Fruit fly (Drosophila melanogaster) whole organism, embryonic: ENCODE data around the gene CG2617.

Experiments used
- ATbp ChIP-seq: fragments of 200-800 bp; sonication (Bioruptor generic); optimal IDR thresholded peaks from 2 replicates; lab custom pipeline; 2017; ENCODE audit warnings: missing biosample characterization, mild to moderate bottlenecking, missing genetic modification characterization, missing genetic modification reagents
- Abd-B ChIP-seq: fragments of 200-800 bp; sonication (Bioruptor generic); optimal IDR thresholded peaks from 2 replicates; lab custom pipeline; 2018; ENCODE audit warnings: missing biosample characterization, mild to moderate bottlenecking, missing genetic modification characterization, moderate library complexity
- BtbVII ChIP-seq: fragments of 200-800 bp; sonication (Bioruptor generic); optimal IDR thresholded peaks from 3 replicates; lab custom pipeline; 2017; ENCODE audit warnings: missing biosample characterization, mild to moderate bottlenecking, missing genetic modification characterization
- Bteb2 ChIP-seq: fragments of 200-800 bp; sonication (Bioruptor generic); optimal IDR thresholded peaks from 2 replicates; lab custom pipeline; 2016; ENCODE audit warnings: missing biosample characterization, missing genetic modification characterization
- CG10267 ChIP-seq: fragments of 200-800 bp; sonication (Bioruptor generic); optimal IDR thresholded peaks from 2 replicates; lab custom pipeline; 2018; ENCODE audit warnings: missing biosample characterization, mild to moderate bottlenecking, missing genetic modification characterization, moderate library complexity
- CG10431 ChIP-seq: fragments of 200-800 bp; sonication (Bioruptor generic); optimal IDR thresholded peaks from 3 replicates; lab custom pipeline; 2018; ENCODE audit warnings: missing biosample characterization, mild to moderate bottlenecking, missing genetic modification characterization
- CG10462 ChIP-seq: fragments of 200-800 bp; sonication (Bioruptor generic); optimal IDR thresholded peaks from 2 replicates; lab custom pipeline; 2016; ENCODE audit warnings: missing biosample characterization, missing genetic modification characterization
- CG11723 ChIP-seq: fragments of 200-800 bp; sonication (Bioruptor generic); optimal IDR thresholded peaks from 2 replicates; lab custom pipeline; 2017; ENCODE audit warnings: missing biosample characterization, mild to moderate bottlenecking, missing genetic modification characterization
- CG12236 ChIP-seq: fragments of 200-800 bp; sonication (Bioruptor generic); optimal IDR thresholded peaks from 2 replicates; lab custom pipeline; 2016; ENCODE audit warnings: missing biosample characterization, missing genetic modification characterization
- CG12769 ChIP-seq: fragments of 200-800 bp; sonication (Bioruptor generic); optimal IDR thresholded peaks from 2 replicates; lab custom pipeline; 2019; ENCODE audit warnings: missing biosample characterization, mild to moderate bottlenecking, missing genetic modification characterization, moderate library complexity
- CG15011 ChIP-seq: fragments of 200-800 bp; sonication (Bioruptor generic); optimal IDR thresholded peaks from 3 replicates; lab custom pipeline; 2018; ENCODE audit warnings: missing biosample characterization, mild to moderate bottlenecking, missing genetic modification characterization
- CG15601 ChIP-seq: fragments of 200-800 bp; sonication (Bioruptor generic); optimal IDR thresholded peaks from 3 replicates; lab custom pipeline; 2019; ENCODE audit warnings: missing biosample characterization, mild to moderate bottlenecking, missing genetic modification characterization, moderate library complexity
- CG17359 ChIP-seq: fragments of 200-800 bp; sonication (Bioruptor generic); optimal IDR thresholded peaks from 3 replicates; lab custom pipeline; 2018; ENCODE audit warnings: missing biosample characterization, mild to moderate bottlenecking, missing genetic modification characterization, moderate library complexity
- CG17385 ChIP-seq: fragments of 200-800 bp; sonication (Bioruptor generic); optimal IDR thresholded peaks from 3 replicates; lab custom pipeline; 2018; ENCODE audit warnings: missing biosample characterization, mild to moderate bottlenecking, missing genetic modification characterization
- CG18476 ChIP-seq: fragments of 200-800 bp; sonication (Bioruptor generic); optimal IDR thresholded peaks from 2 replicates; lab custom pipeline; 2016; ENCODE audit warnings: missing biosample characterization, mild to moderate bottlenecking, missing genetic modification characterization
- CG31224 ChIP-seq: fragments of 200-800 bp; sonication (Bioruptor generic); IDR thresholded peaks from 2 replicates; pipeline ENCODE4 v1.3.6; 2022; ENCODE audit warnings: missing biosample characterization, missing genetic modification characterization
- CG31365 ChIP-seq: fragments of 200-800 bp; sonication (Bioruptor generic); optimal IDR thresholded peaks from 2 replicates; lab custom pipeline; 2018; ENCODE audit warnings: missing biosample characterization, mild to moderate bottlenecking, missing genetic modification characterization
- CG32532 ChIP-seq: fragments of 200-800 bp; sonication (Bioruptor generic); IDR thresholded peaks from 2 replicates; pipeline ENCODE4 v1.3.6; 2022; ENCODE audit warnings: missing biosample characterization, missing genetic modification characterization
- CG4328 ChIP-seq: fragments of 200-800 bp; sonication (Bioruptor generic); optimal IDR thresholded peaks from 3 replicates; lab custom pipeline; 2017; ENCODE audit warnings: missing biosample characterization, missing genetic modification reagents, missing genetic modification characterization
- CG4730 ChIP-seq: fragments of 200-800 bp; sonication (Bioruptor generic); IDR thresholded peaks from 2 replicates; pipeline ENCODE4 v1.3.6; 2022; ENCODE audit warnings: missing biosample characterization, missing genetic modification characterization
- CG8478 ChIP-seq: fragments of >200 bp; optimal IDR thresholded peaks from 2 replicates; lab custom pipeline; 2018
- Dip3 ChIP-seq: fragments of 200-800 bp; sonication (Bioruptor generic); optimal IDR thresholded peaks from 3 replicates; lab custom pipeline; 2016; ENCODE audit warnings: missing biosample characterization, missing genetic modification characterization
- Elba2 ChIP-seq: fragments of 200-800 bp; sonication (Bioruptor generic); optimal IDR thresholded peaks from 3 replicates; lab custom pipeline; 2016; ENCODE audit warnings: missing biosample characterization, missing genetic modification characterization
- HLHmδ ChIP-seq: fragments of 200-800 bp; sonication (Bioruptor generic); optimal IDR thresholded peaks from 2 replicates; lab custom pipeline; 2018; ENCODE audit warnings: missing biosample characterization, mild to moderate bottlenecking, missing genetic modification characterization, moderate library complexity
- Mad ChIP-seq: fragments of 200-800 bp; sonication (Bioruptor generic); optimal IDR thresholded peaks from 2 replicates; lab custom pipeline; 2016; ENCODE audit warnings: missing biosample characterization, missing genetic modification characterization
- Oli ChIP-seq: fragments of 200-800 bp; sonication (Bioruptor generic); optimal IDR thresholded peaks from 2 replicates; lab custom pipeline; 2018; ENCODE audit warnings: missing biosample characterization, mild to moderate bottlenecking, missing genetic modification characterization, moderate library complexity
- Six4 ChIP-seq: fragments of 200-800 bp; sonication (Bioruptor generic); optimal IDR thresholded peaks from 2 replicates; lab custom pipeline; 2016; ENCODE audit warnings: missing biosample characterization, missing genetic modification characterization
- ara ChIP-seq: fragments of 200-800 bp; sonication (Bioruptor generic); IDR thresholded peaks from 2 replicates; pipeline ENCODE4 v1.3.6; 2022; ENCODE audit warnings: missing biosample characterization, missing genetic modification characterization
- bab2 ChIP-seq: fragments of 200-800 bp; sonication (Bioruptor generic); optimal IDR thresholded peaks from 2 replicates; lab custom pipeline; 2016; ENCODE audit warnings: missing biosample characterization, missing genetic modification characterization
- bigmax ChIP-seq: fragments of 200-800 bp; sonication (Bioruptor generic); optimal IDR thresholded peaks from 2 replicates; lab custom pipeline; 2018; ENCODE audit warnings: missing biosample characterization, mild to moderate bottlenecking, missing genetic modification characterization
- bsh ChIP-seq, 2 experiments: fragments of 200-800 bp; sonication (Bioruptor generic); optimal IDR thresholded peaks; 2 replicates each; lab custom pipeline; 2017 to 2018; ENCODE audit warnings: mild to moderate bottlenecking in 2 of 2, missing biosample characterization in 2 of 2, missing genetic modification characterization in 2 of 2, moderate library complexity in 1 of 2
- cad ChIP-seq: fragments of >200 bp; optimal IDR thresholded peaks from 2 replicates; lab custom pipeline; 2017; ENCODE audit warnings: missing biosample characterization, missing genetic modification characterization
- caup ChIP-seq: fragments of 200-800 bp; sonication (Bioruptor generic); optimal IDR thresholded peaks from 3 replicates; lab custom pipeline; 2017; ENCODE audit warnings: missing biosample characterization, mild to moderate bottlenecking, missing genetic modification characterization, moderate library complexity; ENCODE audit not compliant: severe bottlenecking
- chn ChIP-seq: fragments of 200-800 bp; sonication (Bioruptor generic); optimal IDR thresholded peaks from 2 replicates; lab custom pipeline; 2016; ENCODE audit warnings: missing biosample characterization, missing genetic modification characterization
- crp ChIP-seq, 2 experiments: fragments of 200-800 bp; sonication (Bioruptor generic); optimal IDR thresholded peaks; 2 replicates in 1 of 2; 3 replicates in 1 of 2; lab custom pipeline; 2017; ENCODE audit warnings: missing biosample characterization in 2 of 2, missing genetic modification characterization in 2 of 2, mild to moderate bottlenecking in 1 of 2, moderate library complexity in 1 of 2
- danr ChIP-seq: fragments of 200-800 bp; sonication (Bioruptor generic); IDR thresholded peaks from 2 replicates; pipeline ENCODE4 v1.3.6; 2022; ENCODE audit warnings: missing biosample characterization, missing genetic modification characterization
- emc ChIP-seq: fragments of 200-800 bp; sonication (Bioruptor generic); optimal IDR thresholded peaks from 2 replicates; lab custom pipeline; 2016; ENCODE audit warnings: missing biosample characterization, missing genetic modification characterization
- hb ChIP-seq: fragments of 200-800 bp; sonication (Bioruptor generic); IDR thresholded peaks from 3 replicates; pipeline ENCODE4 v1.3.6; 2022; ENCODE audit warnings: missing biosample characterization, missing genetic modification characterization; ENCODE audit not compliant: partially characterized antibody
- maf-S ChIP-seq: fragments of 200-800 bp; sonication (Bioruptor generic); optimal IDR thresholded peaks from 2 replicates; lab custom pipeline; 2016; ENCODE audit warnings: missing biosample characterization, missing genetic modification characterization
- mirr ChIP-seq: fragments of 200-800 bp; sonication (Bioruptor generic); optimal IDR thresholded peaks from 3 replicates; lab custom pipeline; 2018; ENCODE audit warnings: missing biosample characterization, mild to moderate bottlenecking, missing genetic modification characterization
- nerfin-2 ChIP-seq: fragments of 200-800 bp; sonication (Bioruptor generic); IDR thresholded peaks from 2 replicates; pipeline ENCODE4 v1.3.6; 2022; ENCODE audit warnings: missing biosample characterization, missing genetic modification characterization; ENCODE audit not compliant: partially characterized antibody
- onecut ChIP-seq: fragments of 200-800 bp; sonication (Bioruptor generic); IDR thresholded peaks from 2 replicates; pipeline ENCODE4 v1.3.6; 2022; ENCODE audit warnings: missing biosample characterization, missing genetic modification characterization
- pan ChIP-seq, 4 experiments: fragments of >200 bp in 3 of 4; fragments of 200-800 bp in 1 of 4; sonication (Bioruptor generic) in 1 of 4; optimal IDR thresholded peaks in 3 of 4; IDR thresholded peaks in 1 of 4; 2 replicates each; pipeline versions ENCODE4 v1.3.6 to Lab custom; 2017 to 2022; ENCODE audit warnings: missing biosample characterization in 2 of 4, missing genetic modification characterization in 2 of 4, mixed read lengths in 1 of 4
- pfk ChIP-seq: fragments of 200-800 bp; sonication (Bioruptor generic); optimal IDR thresholded peaks from 2 replicates; lab custom pipeline; 2018; ENCODE audit warnings: missing biosample characterization, mild to moderate bottlenecking, missing genetic modification characterization, moderate library complexity
- phol ChIP-seq: fragments of 200-800 bp; sonication (Bioruptor generic); optimal IDR thresholded peaks from 3 replicates; lab custom pipeline; 2018; ENCODE audit warnings: missing biosample characterization, mild to moderate bottlenecking, missing genetic modification characterization, moderate library complexity
- ranshi ChIP-seq: fragments of 200-800 bp; sonication (Bioruptor generic); IDR thresholded peaks from 2 replicates; pipeline ENCODE4 v1.3.6; 2022; ENCODE audit warnings: missing biosample characterization, missing genetic modification characterization
- rib ChIP-seq: fragments of 200-800 bp; sonication (Bioruptor generic); IDR thresholded peaks from 2 replicates; pipeline ENCODE4 v1.3.6; 2022; ENCODE audit warnings: missing biosample characterization, missing genetic modification characterization
- run ChIP-seq: fragments of 200-800 bp; sonication (Bioruptor generic); optimal IDR thresholded peaks from 3 replicates; lab custom pipeline; 2018; ENCODE audit warnings: missing biosample characterization, mild to moderate bottlenecking, missing genetic modification characterization
- sr ChIP-seq: fragments of 200-800 bp; sonication (Bioruptor generic); IDR thresholded peaks from 3 replicates; pipeline ENCODE4 v1.3.6; 2022; ENCODE audit warnings: missing biosample characterization, missing genetic modification characterization

CG2617 gene

dm6 chr2L:20645394-20645869, 36.7 kb upstream of the CG2617 start, which contains the start of the genes phr6-4 and CG2608 (continued):
- TF ChIP-seq caup (GFP tag; lab: Kevin White, UChicago) (peak; percentile 92), run (tag; lab: Kevin White, UChicago) (peak; percentile 88), Elba2 (GFP tag; lab: Kevin White, UChicago) (no peak), ara (GFP tag; lab: Robert Waterston, UW) (peak; percentile 80; the same call in 1 of the 2 replicates), hb (GFP tag; lab: Robert Waterston, UW) (no peak), CG10267 (tag; lab: Kevin White, UChicago) (peak; percentile 89), BtbVII (GFP tag; lab: Kevin White, UChicago) (peak; percentile 89), rib (GFP tag; lab: Robert Waterston, UW) (peak; percentile 26; the same call in 1 of the 2 replicates), nerfin-2 (no peak), CG31224 (GFP tag; lab: Robert Waterston, UW) (peak; percentile 70), CG11723 (GFP tag; lab: Kevin White, UChicago) (peak; percentile 86), ranshi (GFP tag; lab: Robert Waterston, UW) (peak; percentile 84), danr (GFP tag; lab: Robert Waterston, UW) (peak; percentile 67), CG4730 (peak; percentile 73), Bteb2 (peak; percentile 90), Dip3 (GFP tag; lab: Kevin White, UChicago) (peak; percentile 89), Abd-B (GFP tag; lab: Kevin White, UChicago) (peak; percentile 94), CG32532 (peak; percentile 90), CG8478 (lab: Kevin White, UChicago) (no peak), pfk (GFP tag; lab: Kevin White, UChicago) (no peak), CG15011 (GFP tag; lab: Kevin White, UChicago) (peak; percentile 89), bigmax (no peak), emc (GFP tag; lab: Kevin White, UChicago) (peak; percentile 62), CG15601 (tag; lab: Kevin White, UChicago) (peak; percentile 92), Six4 (peak; percentile 89), sr (GFP tag; lab: Robert Waterston, UW) (no peak), cad (no peak), CG10462 (GFP tag; lab: Kevin White, UChicago) (peak; percentile 84), CG17359 (tag; lab: Kevin White, UChicago) (peak; percentile 91), CG4328 (GFP tag; lab: Kevin White, UChicago) (peak; percentile 78), bab2 (GFP tag; lab: Kevin White, UChicago) (peak; percentile 84), chn (GFP tag; lab: Kevin White, UChicago) (peak; percentile 90), ATbp (peak; percentile 85), Oli (peak; percentile 94), crp (GFP tag; optimal IDR thresholded peaks at IDR 0.05; lab: Kevin White, UChicago) (peak; percentile 53 to 89), phol (tag; lab: Kevin White, UChicago) (peak; percentile 95), CG12236 (GFP tag; lab: Kevin White, UChicago) (peak; percentile 71), Mad (GFP tag; lab: Kevin White, UChicago) (peak; percentile 87), mirr (peak; percentile 79), CG12769 (tag; lab: Kevin White, UChicago) (peak; percentile 83), HLHmδ (GFP tag; lab: Kevin White, UChicago) (no peak), maf-S (GFP tag; lab: Kevin White, UChicago) (peak; percentile 80), bsh (GFP tag; optimal IDR thresholded peaks at IDR 0.05; lab: Kevin White, UChicago) (peak; percentile 90 to 93), pan (optimal IDR thresholded peaks at IDR 0.05; lab: Kevin White, UChicago) (no peak), pan (GFP tag; optimal IDR thresholded peaks at IDR 0.05 in 1 of 2, IDR thresholded peaks at IDR 0.05 in 1 of 2) (peak in 1 of 2 experiments; percentile 83), CG17385 (GFP tag; lab: Kevin White, UChicago) (peak; percentile 89), CG31365 (tag; lab: Kevin White, UChicago) (peak; percentile 7), onecut (peak; percentile 81), CG10431 (GFP tag; lab: Kevin White, UChicago) (peak; percentile 70), CG18476 (GFP tag; lab: Kevin White, UChicago) (peak; percentile 92)
